Fruit fly (Drosophila melanogaster): Measurements from ENCODE around the gene Osi20.

Osi20 gene

DNA sequence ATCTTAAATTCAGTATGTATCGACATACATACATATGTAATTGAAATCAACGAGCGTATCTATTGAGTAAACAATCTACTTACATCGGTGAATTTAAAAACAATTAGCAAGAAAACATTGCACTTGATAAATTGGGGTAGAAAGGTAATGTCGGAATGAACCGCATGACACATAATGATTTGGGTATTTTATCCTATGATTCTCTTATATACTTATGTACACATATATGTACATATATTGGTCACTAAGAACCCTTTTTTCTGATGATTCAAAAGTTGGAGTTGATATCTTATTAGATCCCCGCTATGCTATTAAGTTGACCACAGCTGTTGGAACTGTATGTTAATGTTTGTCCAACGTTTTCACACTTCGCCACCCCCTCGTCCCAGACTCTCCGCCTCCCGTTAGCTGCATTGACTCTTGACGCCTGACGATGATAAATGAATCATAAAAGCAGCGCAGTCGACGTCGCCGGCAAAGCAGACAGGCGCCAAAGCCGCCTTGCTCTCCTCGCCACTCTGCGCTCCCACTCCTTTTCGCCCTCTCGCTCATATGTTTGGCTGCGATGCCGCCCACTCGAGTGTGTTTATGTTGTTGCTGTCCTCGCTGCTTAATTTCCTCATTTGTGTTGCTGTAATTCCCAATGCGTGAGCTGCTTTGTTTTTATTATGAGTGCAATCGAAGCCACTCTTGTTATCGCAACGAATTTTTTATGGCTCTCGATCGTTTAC lies 13.2 kb downstream of the Osi20 start (continued):
- TF ChIP-seq CG11294 (GFP tag; IDR thresholded peaks at IDR 0.05) (no peak), CG9139 (GFP tag; optimal IDR thresholded peaks at IDR 0.05) (no peak), topi (GFP tag; optimal IDR thresholded peaks at IDR 0.05) (peak; percentile 48), salr (GFP tag; optimal IDR thresholded peaks at IDR 0.05) (peak in 1 of 2 experiments; percentile 49), CG32006 (GFP tag; optimal IDR thresholded peaks at IDR 0.05) (peak; percentile 80), CG15336 (GFP tag; IDR thresholded peaks at IDR 0.05) (peak; percentile 47; the same call in 1 of the 2 replicates), lz (GFP tag; optimal IDR thresholded peaks at IDR 0.05) (peak; percentile 18), Ets21C (GFP tag; optimal IDR thresholded peaks at IDR 0.05) (no peak), net (GFP tag; optimal IDR thresholded peaks at IDR 0.05) (peak; percentile 31), Ets96B (tag; optimal IDR thresholded peaks at IDR 0.05) (peak; percentile 39), CG8119 (GFP tag; IDR thresholded peaks at IDR 0.05) (peak; percentile 56; the same call in 1 of the 3 replicates), spab (GFP tag; optimal IDR thresholded peaks at IDR 0.05) (peak; percentile 37), Hr39 (GFP tag; optimal IDR thresholded peaks at IDR 0.05) (peak; percentile 26), OdsH (GFP tag; optimal IDR thresholded peaks at IDR 0.05) (peak; percentile 57), CG34406 (GFP tag; optimal IDR thresholded peaks at IDR 0.05) (peak; percentile 22), CG6163 (GFP tag; IDR thresholded peaks at IDR 0.05) (no peak), fd59A (GFP tag; optimal IDR thresholded peaks at IDR 0.05) (peak; percentile 54), CG11762 (GFP tag; optimal IDR thresholded peaks at IDR 0.05; ENCODE audit: insufficient read depth) (peak; percentile 20), Blimp-1 (GFP tag; optimal IDR thresholded peaks at IDR 0.05) (no peak), achi (GFP tag; optimal IDR thresholded peaks at IDR 0.05) (peak; percentile 37), Smox (GFP tag; optimal IDR thresholded peaks at IDR 0.05) (peak; percentile 22), vri (GFP tag; optimal IDR thresholded peaks at IDR 0.05) (no peak), eg (GFP tag; IDR thresholded peaks at IDR 0.05) (peak; percentile 53; the same call in 1 of the 3 replicates), cyc (GFP tag; optimal IDR thresholded peaks at IDR 0.05) (no peak), Lpt (GFP tag; optimal IDR thresholded peaks at IDR 0.05) (peak; percentile 34), CG10669 (GFP tag; optimal IDR thresholded peaks at IDR 0.05) (peak; percentile 31), Sox15 (GFP tag; optimal IDR thresholded peaks at IDR 0.05) (no peak), Gug (GFP tag; IDR thresholded peaks at IDR 0.05) (peak; percentile 44; the same call in 1 of the 2 replicates), acj6 (GFP tag; optimal IDR thresholded peaks at IDR 0.05) (peak; percentile 56), esn (GFP tag; optimal IDR thresholded peaks at IDR 0.05) (peak; percentile 42)

DNA sequence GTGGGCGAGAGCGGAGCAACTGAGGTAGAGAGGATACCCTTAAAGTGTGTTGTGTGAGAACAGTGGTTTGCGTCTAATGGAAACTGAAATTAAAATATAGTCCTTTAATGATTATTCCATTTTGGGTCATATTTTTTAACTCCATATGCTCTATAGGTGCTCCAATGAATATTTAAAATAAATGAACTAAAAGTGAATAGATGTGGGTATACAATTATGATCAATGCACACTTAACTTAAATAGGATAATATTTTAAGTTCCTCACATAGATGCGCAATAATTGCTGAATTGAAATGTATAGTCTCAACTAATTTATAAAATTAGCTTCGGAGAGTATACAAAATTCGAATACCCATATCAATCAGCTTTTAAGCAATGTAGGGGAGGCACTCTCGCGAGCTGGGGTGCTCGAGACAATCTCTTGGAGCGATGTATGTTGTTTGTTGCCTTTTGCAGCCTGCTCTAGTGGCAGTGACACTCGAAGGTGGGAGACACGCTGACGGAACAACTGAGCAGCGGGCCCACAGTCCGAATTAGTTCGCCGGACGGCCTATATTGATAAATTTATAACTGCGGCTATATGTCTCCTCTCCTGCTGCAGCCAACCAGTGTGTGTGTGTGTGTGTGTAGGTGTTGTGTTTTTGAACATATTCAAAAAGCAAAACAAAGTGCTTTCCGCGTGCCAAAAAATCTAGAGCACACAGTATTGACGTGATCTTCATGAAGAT lies 13.9 kb downstream of the Osi20 start:
- peak; percentile 80 for TF ChIP-seq lz (GFP tag; optimal IDR thresholded peaks at IDR 0.05)
- TF ChIP-seq CG6163 (GFP tag; IDR thresholded peaks at IDR 0.05), result peak; percentile 87
- peak; percentile 81 for TF ChIP-seq CG8632 (GFP tag; optimal IDR thresholded peaks at IDR 0.05)
- no peak for TF ChIP-seq Hr38 (GFP tag; optimal IDR thresholded peaks at IDR 0.05)
- no peak for TF ChIP-seq Eip93F (GFP tag; optimal IDR thresholded peaks at IDR 0.05)
- TF ChIP-seq topi (GFP tag; optimal IDR thresholded peaks at IDR 0.05), result peak; percentile 88
- 0 out of 2 replicates have a peak, but pooled peaks have one; percentile 29 for TF ChIP-seq CG11294 (GFP tag; IDR thresholded peaks at IDR 0.05)
- TF ChIP-seq CG7368 (GFP tag; optimal IDR thresholded peaks at IDR 0.05), result no peak
- peak; percentile 93 for TF ChIP-seq svp (GFP tag)
- TF ChIP-seq CG8119 (GFP tag; IDR thresholded peaks at IDR 0.05), result peak; percentile 73; the same call in 2 of the 3 replicates
- TF ChIP-seq CG10669 (GFP tag; optimal IDR thresholded peaks at IDR 0.05), result no peak
- TF ChIP-seq CG4318 (GFP tag; optimal IDR thresholded peaks at IDR 0.05), result peak; percentile 79
- no peak for TF ChIP-seq CG34406 (GFP tag; optimal IDR thresholded peaks at IDR 0.05)
- TF ChIP-seq Sox15 (GFP tag; optimal IDR thresholded peaks at IDR 0.05), result peak; percentile 72
- no peak for TF ChIP-seq dsx (GFP tag; optimal IDR thresholded peaks at IDR 0.05; ENCODE audit: poor library complexity, severe bottlenecking)
- TF ChIP-seq Eip78C (GFP tag), result peak; percentile 97
- no peak for TF ChIP-seq CG6276 (GFP tag; optimal IDR thresholded peaks at IDR 0.05)
- TF ChIP-seq Sox102F (GFP tag; optimal IDR thresholded peaks at IDR 0.05), result peak; percentile 77
- TF ChIP-seq CG3032 (tag; optimal IDR thresholded peaks at IDR 0.05), result peak; percentile 75
- no peak for TF ChIP-seq CG3919 (GFP tag; optimal IDR thresholded peaks at IDR 0.05)
- TF ChIP-seq Eip75B (GFP tag; optimal IDR thresholded peaks at IDR 0.05), result peak; percentile 84
- peak; percentile 91 for TF ChIP-seq Hr4 (GFP tag; optimal IDR thresholded peaks at IDR 0.05)
- no peak for TF ChIP-seq ss (GFP tag; optimal IDR thresholded peaks at IDR 0.05)
- peak; percentile 89 for TF ChIP-seq esn (GFP tag; optimal IDR thresholded peaks at IDR 0.05)
- peak; percentile 62 for TF ChIP-seq vri (GFP tag; optimal IDR thresholded peaks at IDR 0.05)
- peak; percentile 57 for TF ChIP-seq dac (GFP tag; optimal IDR thresholded peaks at IDR 0.05)
- TF ChIP-seq eg (GFP tag; IDR thresholded peaks at IDR 0.05), result no peak
- peak in 1 of 2 experiments; percentile 89 for TF ChIP-seq salr (GFP tag; optimal IDR thresholded peaks at IDR 0.05)
- peak; percentile 80 for TF ChIP-seq Smox (GFP tag; optimal IDR thresholded peaks at IDR 0.05)
- peak; percentile 82; the same call in 1 of the 2 replicates for TF ChIP-seq CG15336 (GFP tag; IDR thresholded peaks at IDR 0.05)

All from whole organism, prepupa.